Fruit fly (Drosophila melanogaster): ENCODE data around the gene Tie.

Tie gene

DNA sequence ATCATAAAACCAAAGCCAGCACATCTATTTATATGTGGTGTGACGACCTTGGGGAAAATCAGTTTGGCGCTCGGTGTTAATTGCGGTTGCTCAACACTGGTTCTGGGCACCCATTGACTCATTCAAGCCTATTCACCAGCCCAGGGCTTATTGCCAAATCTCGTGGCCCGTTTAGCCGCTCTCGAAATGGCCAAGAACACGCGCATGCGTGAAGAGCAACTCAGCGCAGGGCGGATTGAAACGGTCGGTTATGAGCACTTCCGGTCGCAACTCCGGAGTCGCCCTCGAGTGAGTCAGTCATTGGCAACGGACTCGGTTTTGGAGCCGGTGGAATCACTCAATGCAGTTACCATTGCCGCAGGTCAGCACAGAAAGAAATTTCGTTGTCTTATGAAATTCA is 42.5 kb downstream of the Tie start:
- no peak for TF ChIP-seq Hr83 (GFP tag; optimal IDR thresholded peaks at IDR 0.05; ENCODE audit: poor library complexity, severe bottlenecking)
- TF ChIP-seq br (GFP tag; optimal IDR thresholded peaks at IDR 0.05), result no peak
- no peak for TF ChIP-seq N (GFP tag; optimal IDR thresholded peaks at IDR 0.05)
- TF ChIP-seq Mio (GFP tag; optimal IDR thresholded peaks at IDR 0.05), result no peak
- no peak for TF ChIP-seq OdsH (GFP tag; optimal IDR thresholded peaks at IDR 0.05)
- no peak for TF ChIP-seq Rel (GFP tag; optimal IDR thresholded peaks at IDR 0.05)
- TF ChIP-seq Rel (tag; optimal IDR thresholded peaks at IDR 0.05), result no peak
- no peak for TF ChIP-seq brk (GFP tag; optimal IDR thresholded peaks at IDR 0.05)

DNA sequence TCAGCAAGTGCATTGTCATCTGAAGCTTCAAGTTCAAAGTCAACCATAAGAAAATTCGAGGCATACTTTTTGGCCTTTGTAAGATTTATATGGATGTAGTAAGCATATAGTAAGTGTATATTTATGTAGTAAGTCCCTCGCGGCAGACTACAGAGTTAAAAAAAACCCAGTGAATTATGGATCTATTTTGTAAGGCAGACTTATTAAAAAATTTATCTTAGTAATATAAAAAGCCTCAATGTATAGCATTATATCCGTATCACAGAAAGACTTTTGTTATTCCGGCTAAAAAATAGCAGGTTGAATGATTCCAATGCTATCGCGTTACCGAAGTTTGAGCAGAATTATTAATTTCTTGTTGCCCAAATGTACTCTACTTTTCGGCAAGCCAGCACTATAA is 47.3 kb downstream of the Tie start:
- TF ChIP-seq Dif (GFP tag; optimal IDR thresholded peaks at IDR 0.05; ENCODE audit: partially characterized antibody) (no peak), dsf (GFP tag; optimal IDR thresholded peaks at IDR 0.05; ENCODE audit: borderline replicate concordance) (no peak), CG32264 (GFP tag; optimal IDR thresholded peaks at IDR 0.05) (no peak), rgr (GFP tag; optimal IDR thresholded peaks at IDR 0.05) (no peak), Myc (optimal IDR thresholded peaks at IDR 0.05) (peak; percentile 50), pan (optimal IDR thresholded peaks at IDR 0.05) (no peak), Rel (GFP tag; optimal IDR thresholded peaks at IDR 0.05) (no peak), Rel (tag; optimal IDR thresholded peaks at IDR 0.05) (no peak), N (GFP tag; optimal IDR thresholded peaks at IDR 0.05) (peak; percentile 27)

DNA sequence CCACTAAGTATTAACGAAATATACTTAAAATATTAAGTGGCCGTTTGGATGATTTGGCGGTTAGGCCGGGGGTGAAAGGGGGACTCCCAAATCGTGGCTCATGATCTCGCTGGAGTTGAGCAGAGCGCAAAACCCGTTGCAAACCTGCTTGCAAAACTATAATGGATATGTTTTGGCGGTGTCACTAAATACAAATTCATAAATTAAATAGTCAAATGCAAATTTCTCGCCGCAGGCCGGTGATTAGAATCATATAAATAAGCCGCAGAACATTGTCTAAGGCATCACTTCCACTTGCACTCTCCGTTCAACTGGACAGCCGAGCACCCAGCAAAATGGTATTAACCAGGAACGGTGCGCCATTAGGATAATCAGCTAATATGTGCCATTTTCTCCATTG is 49.4 kb downstream of the Tie start, which contains the start of gene CG11350:
Gene CG11350 (plus strand): TSS at position 301 of the 400 bp plus-strand sequence.
- no peak for TF ChIP-seq br (GFP tag; optimal IDR thresholded peaks at IDR 0.05)
- TF ChIP-seq Abd-B (GFP tag; optimal IDR thresholded peaks at IDR 0.05), result no peak
- TF ChIP-seq CG9705 (GFP tag; optimal IDR thresholded peaks at IDR 0.05), result no peak
- no peak for TF ChIP-seq HLH106 (tag; optimal IDR thresholded peaks at IDR 0.05)
- TF ChIP-seq CG32264 (GFP tag; optimal IDR thresholded peaks at IDR 0.05), result no peak
- no peak for TF ChIP-seq psq (GFP tag; optimal IDR thresholded peaks at IDR 0.05)
- no peak for TF ChIP-seq foxo (GFP tag; optimal IDR thresholded peaks at IDR 0.05)
- TF ChIP-seq dsf (GFP tag; optimal IDR thresholded peaks at IDR 0.05; ENCODE audit: borderline replicate concordance), result no peak
- no peak for TF ChIP-seq woc (GFP tag; optimal IDR thresholded peaks at IDR 0.05)
- TF ChIP-seq Sp1 (GFP tag; optimal IDR thresholded peaks at IDR 0.05), result no peak
- TF ChIP-seq Rel (GFP tag; optimal IDR thresholded peaks at IDR 0.05), result no peak
- TF ChIP-seq Rel (tag; optimal IDR thresholded peaks at IDR 0.05), result no peak
- TF ChIP-seq jim (GFP tag; optimal IDR thresholded peaks at IDR 0.05), result no peak
- no peak for TF ChIP-seq sage (GFP tag; optimal IDR thresholded peaks at IDR 0.05)

DNA sequence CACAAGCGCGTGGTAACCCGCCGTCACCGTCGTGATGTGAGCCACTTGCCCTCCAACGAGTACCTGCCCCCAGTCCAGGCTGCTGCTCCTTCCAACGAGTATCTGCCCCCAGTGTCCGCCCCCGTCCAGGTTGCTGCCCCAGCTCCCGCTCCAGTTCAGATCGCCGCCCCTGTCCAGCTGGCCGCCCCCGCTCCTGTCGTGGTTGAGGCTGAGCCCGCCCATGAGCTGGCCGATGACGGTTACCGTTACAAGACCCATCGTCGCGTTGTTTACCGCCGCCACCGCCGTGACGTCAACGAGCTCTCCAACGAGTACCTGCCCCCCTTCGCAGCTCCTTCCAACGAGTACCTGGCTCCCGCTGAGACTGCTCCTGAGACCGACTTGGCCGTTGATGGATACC is 51.2 kb downstream of the Tie start:
- no peak for TF ChIP-seq br (GFP tag; optimal IDR thresholded peaks at IDR 0.05)
- no peak for TF ChIP-seq Hnf4 (GFP tag; optimal IDR thresholded peaks at IDR 0.05)
- TF ChIP-seq dl (GFP tag; optimal IDR thresholded peaks at IDR 0.05; ENCODE audit: insufficient read depth in 1 of 2, partially characterized antibody in 2 of 2), result no peak
- no peak for TF ChIP-seq CG9705 (GFP tag; optimal IDR thresholded peaks at IDR 0.05)

DNA sequence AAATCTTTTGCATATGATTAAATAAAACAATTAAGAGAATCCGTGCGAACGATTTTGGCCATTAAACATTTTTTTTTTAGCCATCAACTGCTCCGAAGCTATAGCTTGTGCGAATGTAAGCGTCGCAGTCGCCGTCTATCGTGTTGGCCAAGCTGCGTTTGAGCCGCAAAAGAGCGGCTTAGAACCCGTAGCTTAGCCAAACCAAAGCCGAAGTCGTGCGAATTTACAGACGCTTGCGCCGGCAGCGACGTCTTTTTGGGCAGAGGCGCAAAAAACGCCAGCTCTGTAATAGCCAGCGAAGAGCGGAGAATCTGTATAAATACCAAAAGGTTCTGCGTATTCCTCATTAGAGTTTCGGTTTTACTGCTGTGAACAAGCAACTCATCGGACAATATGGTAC is 52.0 kb downstream of the Tie start, which contains the start of gene CG7465:
Gene CG7465 (plus strand): TSS at position 346 of the 400 bp plus-strand sequence.
- no peak for TF ChIP-seq Jra (GFP tag; optimal IDR thresholded peaks at IDR 0.05)
- TF ChIP-seq dl (GFP tag; optimal IDR thresholded peaks at IDR 0.05; ENCODE audit: insufficient read depth in 1 of 2, partially characterized antibody in 2 of 2), result no peak
- TF ChIP-seq CrebA (GFP tag; optimal IDR thresholded peaks at IDR 0.05; ENCODE audit: borderline replicate concordance), result no peak
- no peak for TF ChIP-seq woc (GFP tag; optimal IDR thresholded peaks at IDR 0.05)
- TF ChIP-seq Sp1 (GFP tag; optimal IDR thresholded peaks at IDR 0.05), result no peak
- no peak for TF ChIP-seq Dif (GFP tag; optimal IDR thresholded peaks at IDR 0.05; ENCODE audit: partially characterized antibody)
- no peak for TF ChIP-seq ey (GFP tag; optimal IDR thresholded peaks at IDR 0.05)
- no peak for TF ChIP-seq br (GFP tag; optimal IDR thresholded peaks at IDR 0.05)
- TF ChIP-seq usp (GFP tag; optimal IDR thresholded peaks at IDR 0.05), result no peak
- no peak for TF ChIP-seq OdsH (GFP tag; optimal IDR thresholded peaks at IDR 0.05)
- no peak for TF ChIP-seq Hr78 (GFP tag; optimal IDR thresholded peaks at IDR 0.05)
- TF ChIP-seq rgr (GFP tag; optimal IDR thresholded peaks at IDR 0.05), result no peak
- TF ChIP-seq Abd-B (GFP tag; optimal IDR thresholded peaks at IDR 0.05), result no peak
- TF ChIP-seq N (GFP tag; optimal IDR thresholded peaks at IDR 0.05), result no peak
- TF ChIP-seq Mio (GFP tag; optimal IDR thresholded peaks at IDR 0.05), result no peak
- TF ChIP-seq fru (GFP tag; optimal IDR thresholded peaks at IDR 0.05), result no peak

Measured in whole organism, wandering third instar larva.